Worm (Caenorhabditis elegans): Measurements from ENCODE around the gene F43C1.5.

F43C1.5 gene

DNA sequence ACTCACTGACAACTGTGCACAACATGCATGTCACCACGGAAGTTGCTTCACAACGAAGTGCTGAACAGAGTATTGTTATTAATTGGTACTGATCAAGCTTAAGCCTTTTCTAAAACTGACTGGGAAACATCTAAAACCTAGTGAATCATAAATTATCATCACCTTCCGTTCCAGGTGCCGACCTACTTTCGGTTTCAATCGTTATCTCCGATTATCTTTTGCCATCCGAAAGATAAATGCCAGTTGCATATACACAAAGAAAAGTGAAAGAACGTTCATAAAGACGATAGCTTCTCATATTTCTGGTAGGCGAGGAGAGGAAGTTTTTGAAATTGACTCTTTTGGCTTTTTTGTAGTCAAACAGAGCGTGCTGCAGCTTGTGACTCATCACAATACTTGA is 39.3 kb upstream of the F43C1.5 start:
- TF ChIP-seq zag-1 (tag; optimal IDR thresholded peaks at IDR 0.05) (no peak), nhr-23 (tag; optimal IDR thresholded peaks at IDR 0.05) (peak; percentile 4), sea-2 (GFP tag; optimal IDR thresholded peaks at IDR 0.05) (no peak), ceh-28 (tag; optimal IDR thresholded peaks at IDR 0.05) (no peak), ceh-16 (tag; optimal IDR thresholded peaks at IDR 0.05) (no peak), nhr-76 (tag; optimal IDR thresholded peaks at IDR 0.05) (no peak), elt-1 (tag; optimal IDR thresholded peaks at IDR 0.05) (no peak), nhr-43 (tag; optimal IDR thresholded peaks at IDR 0.05; ENCODE audit: poor library complexity, severe bottlenecking) (peak; percentile 10)

ce11 chrIII:4190241-4190640 is 38.7 kb upstream of the F43C1.5 start, which contains the start of gene spp-28:
Gene spp-28, minus strand, starts transcription at chrIII:4190341.
- TF ChIP-seq nhr-25 (tag; optimal IDR thresholded peaks at IDR 0.05), result no peak

ce11 chrIII:4191091-4191638 is 37.8 kb upstream of the F43C1.5 start, which contains the start of gene dnj-16:
Gene dnj-16, plus strand, starts transcription at chrIII:4191141.
- TF ChIP-seq nhr-28 (tag; optimal IDR thresholded peaks at IDR 0.05), result no peak
- peak; percentile 4 for TF ChIP-seq ceh-28 (tag; optimal IDR thresholded peaks at IDR 0.05)
- TF ChIP-seq fkh-10 (GFP tag; optimal IDR thresholded peaks at IDR 0.05), result no peak
- no peak for TF ChIP-seq ama-1 (optimal IDR thresholded peaks at IDR 0.05)
- TF ChIP-seq nhr-25 (tag; optimal IDR thresholded peaks at IDR 0.05), result peak; percentile 8
- TF ChIP-seq nhr-67 (tag; optimal IDR thresholded peaks at IDR 0.05), result no peak
- TF ChIP-seq elt-1 (tag; optimal IDR thresholded peaks at IDR 0.05), result no peak
- no peak for TF ChIP-seq aly-2 (tag; optimal IDR thresholded peaks at IDR 0.05)
- TF ChIP-seq nhr-43 (tag; optimal IDR thresholded peaks at IDR 0.05; ENCODE audit: poor library complexity, severe bottlenecking), result no peak
- peak; percentile 69 for TF ChIP-seq nfya-1 (tag; optimal IDR thresholded peaks at IDR 0.05; ENCODE audit: insufficient read depth)
- no peak for TF ChIP-seq ZK546.5 (tag; optimal IDR thresholded peaks at IDR 0.05)
- no peak for TF ChIP-seq ceh-82 (tag; optimal IDR thresholded peaks at IDR 0.05)
- TF ChIP-seq pqm-1 (tag; optimal IDR thresholded peaks at IDR 0.05), result peak; percentile 30
- TF ChIP-seq sea-2 (GFP tag; optimal IDR thresholded peaks at IDR 0.05), result no peak
- TF ChIP-seq nhr-11 (tag; optimal IDR thresholded peaks at IDR 0.05), result no peak
- no peak for TF ChIP-seq egl-27 (tag; optimal IDR thresholded peaks at IDR 0.05)
- TF ChIP-seq ztf-4 (tag; optimal IDR thresholded peaks at IDR 0.05), result no peak
- peak; percentile 88 for TF ChIP-seq pha-4 (tag; optimal IDR thresholded peaks at IDR 0.05)
- TF ChIP-seq ceh-16 (tag; optimal IDR thresholded peaks at IDR 0.05), result no peak
- TF ChIP-seq jun-1 (tag; optimal IDR thresholded peaks at IDR 0.05), result peak; percentile 56
- no peak for TF ChIP-seq nhr-12 (tag; optimal IDR thresholded peaks at IDR 0.05)
- no peak for TF ChIP-seq nhr-23 (tag; optimal IDR thresholded peaks at IDR 0.05)
- TF ChIP-seq lsy-12 (tag; optimal IDR thresholded peaks at IDR 0.05), result no peak
- TF ChIP-seq ztf-11 (tag; optimal IDR thresholded peaks at IDR 0.05), result no peak
- TF ChIP-seq egl-5 (tag; optimal IDR thresholded peaks at IDR 0.05), result no peak
- TF ChIP-seq zag-1 (tag; optimal IDR thresholded peaks at IDR 0.05), result no peak
- TF ChIP-seq mml-1 (tag; optimal IDR thresholded peaks at IDR 0.05), result no peak
- peak; percentile 33 for TF ChIP-seq lin-39 (tag; optimal IDR thresholded peaks at IDR 0.05)
- TF ChIP-seq lin-15B (tag; optimal IDR thresholded peaks at IDR 0.05), result peak; percentile 40
- no peak for TF ChIP-seq tbx-2 (tag; optimal IDR thresholded peaks at IDR 0.05)
- no peak for TF ChIP-seq unc-39 (tag; optimal IDR thresholded peaks at IDR 0.05)
- TF ChIP-seq unc-62 (GFP tag; optimal IDR thresholded peaks at IDR 0.05), result no peak
- no peak for TF ChIP-seq eor-1 (tag; optimal IDR thresholded peaks at IDR 0.05)
- TF ChIP-seq skn-1 (tag; optimal IDR thresholded peaks at IDR 0.05), result no peak
- TF ChIP-seq mdl-1 (tag; optimal IDR thresholded peaks at IDR 0.05), result no peak
- TF ChIP-seq daf-12 (tag; optimal IDR thresholded peaks at IDR 0.05), result no peak
- TF ChIP-seq elt-2 (tag; optimal IDR thresholded peaks at IDR 0.05), result no peak
- no peak for TF ChIP-seq nhr-237 (tag; optimal IDR thresholded peaks at IDR 0.05)
- peak; percentile 43 for TF ChIP-seq hmg-11 (tag; optimal IDR thresholded peaks at IDR 0.05)
- no peak for TF ChIP-seq fos-1 (tag; optimal IDR thresholded peaks at IDR 0.05)
- peak; percentile 9 for TF ChIP-seq snpc-4 (tag; optimal IDR thresholded peaks at IDR 0.05)

Measured in whole organism, L3 larva.